Fruit fly (Drosophila melanogaster) whole organism, prepupa: ENCODE data around the gene Golgin104.

Source experiments
- CG8319 ChIP-seq: fragments of 200-800 bp; sonication (Bioruptor generic); optimal IDR thresholded peaks from 3 replicates; lab custom pipeline; 2016; ENCODE audit warnings: missing biosample characterization, missing genetic modification characterization
- Sox102F ChIP-seq: fragments of 200-800 bp; sonication (Bioruptor generic); optimal IDR thresholded peaks from 2 replicates; lab custom pipeline; 2016; ENCODE audit warnings: missing biosample characterization, mild to moderate bottlenecking, missing genetic modification characterization
- cyc ChIP-seq: fragments of 200-800 bp; sonication (Bioruptor generic); optimal IDR thresholded peaks from 3 replicates; lab custom pipeline; 2016; ENCODE audit warnings: missing biosample characterization, missing genetic modification characterization
- lz ChIP-seq: fragments of 200-800 bp; sonication (Bioruptor generic); optimal IDR thresholded peaks from 3 replicates; lab custom pipeline; 2016; ENCODE audit warnings: missing biosample characterization, missing genetic modification characterization

DNA sequence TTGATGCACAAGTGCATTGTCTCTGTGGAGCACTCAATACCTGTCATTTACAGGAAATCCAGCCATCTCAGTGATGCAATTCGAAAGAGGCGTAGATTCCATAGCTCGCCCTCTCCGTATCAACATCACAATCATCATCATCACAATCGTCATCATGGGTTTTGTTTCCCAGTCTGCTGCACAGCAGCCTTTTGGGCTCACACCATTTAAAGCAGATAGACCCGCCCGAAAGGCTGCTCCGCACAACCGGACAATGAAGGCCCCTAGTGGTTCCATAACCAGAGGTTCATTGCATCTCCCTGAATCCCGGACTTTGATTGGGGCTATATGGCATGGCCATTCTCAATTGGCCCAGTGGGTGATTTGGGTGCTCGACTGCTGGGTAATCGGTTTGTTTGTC is 16.9 kb downstream of the Golgin104 start:
- TF ChIP-seq cyc (GFP tag; lab: Kevin White, UChicago): no peak
- TF ChIP-seq lz (GFP tag; lab: Kevin White, UChicago): no peak
- no peak for TF ChIP-seq CG8319 (GFP tag; lab: Kevin White, UChicago)
- TF ChIP-seq Sox102F (GFP tag; lab: Kevin White, UChicago): no peak
